Worm (Caenorhabditis elegans) whole organism, L4 larva: Measurements from ENCODE around the gene F40G9.8.

Experiments
- Y5F2A.4 ChIP-seq: fragments of 200-800 bp; sonication (Bioruptor generic); optimal IDR thresholded peaks from 2 replicates; lab custom pipeline; 2018; ENCODE audit warnings: mild to moderate bottlenecking, missing genetic modification characterization, missing compliant biosample characterization
- egl-27 ChIP-seq: sonication (generic microtip); optimal IDR thresholded peaks from 3 replicates; lab custom pipeline; 2017; ENCODE audit warnings: missing biosample characterization, missing genetic modification reagents, missing genetic modification characterization
- fos-1 ChIP-seq: fragments of 150-350 bp; optimal IDR thresholded peaks from 2 replicates; lab custom pipeline; 2014; ENCODE audit warnings: missing biosample characterization, missing genetic modification characterization
- lin-13 ChIP-seq: fragments of 150-350 bp; optimal IDR thresholded peaks from 2 replicates; lab custom pipeline; 2014; ENCODE audit warnings: missing biosample characterization, missing genetic modification reagents, missing genetic modification characterization
- lin-15B ChIP-seq: fragments of 150-350 bp; sonication (generic microtip); optimal IDR thresholded peaks from 3 replicates; lab custom pipeline; 2014; ENCODE audit warnings: missing biosample characterization, missing genetic modification characterization
- lin-29 ChIP-seq: fragments of 200-800 bp; sonication (Bioruptor generic); IDR thresholded peaks from 2 replicates; pipeline ENCODE4 v1.3.6; 2022; ENCODE audit warnings: missing genetic modification reagents, missing genetic modification characterization, missing compliant biosample characterization
- mxl-2 ChIP-seq: fragments of 200-800 bp; sonication (Bioruptor generic); conservative IDR thresholded peaks from 2 replicates; pipeline ENCODE4 v1.3.6; 2022; ENCODE audit warnings: missing genetic modification reagents, missing genetic modification characterization, missing compliant biosample characterization
- nhr-11 ChIP-seq: fragments of 150-350 bp; optimal IDR thresholded peaks from 2 replicates; lab custom pipeline; 2014; ENCODE audit warnings: missing biosample characterization, missing genetic modification characterization
- unc-62 ChIP-seq, 3 experiments: fragments of 150-350 bp in 1 of 3; sonication (generic microtip); optimal IDR thresholded peaks in 2 of 3; peaks in 1 of 3; 1 replicate in 1 of 3; 2 replicates in 2 of 3; lab custom pipeline; 2014 to 2017; ENCODE audit warnings: missing biosample characterization in 3 of 3, missing genetic modification characterization in 3 of 3, missing genetic modification reagents in 3 of 3, missing genotype in 1 of 3
- vab-7 ChIP-seq: fragments of 200-800 bp; sonication (Bioruptor generic); IDR thresholded peaks from 2 replicates; pipeline ENCODE4 v1.3.6; 2022; ENCODE audit warnings: missing genetic modification reagents, missing genetic modification characterization, missing compliant biosample characterization
- ztf-11 ChIP-seq: fragments of 150-350 bp; optimal IDR thresholded peaks from 2 replicates; lab custom pipeline; 2014; ENCODE audit warnings: missing biosample characterization, missing genetic modification characterization

- TF ChIP-seq mxl-2 (GFP tag; lab: Robert Waterston, UW) (no peak), fos-1 (no peak), lin-29 (GFP tag; lab: Robert Waterston, UW) (no peak), vab-7 (no peak), ztf-11 (no peak), lin-13 (GFP tag; lab: Kevin White, UChicago) (no peak), egl-27 (tag; lab: Kevin White, UChicago) (no peak), Y5F2A.4 (no peak), unc-62 (GFP tag; optimal IDR thresholded peaks at IDR 0.05 in 1 of 2; lab: Kevin White, UChicago) (no peak), unc-62 (tag; optimal IDR thresholded peaks at IDR 0.05; lab: Kevin White, UChicago) (no peak), nhr-11 (tag; lab: Kevin White, UChicago) (no peak), lin-15B (tag; lab: Kevin White, UChicago) (no peak)
Observed at ce11 chrIII:209695-210091, 45.0 kb upstream of the F40G9.8 start, which contains the start of gene klp-20.
